Fruit fly (Drosophila melanogaster) whole organism, embryonic: Measurements from ENCODE around the gene CG15740.

Experiments used
- B-H1 ChIP-seq: fragments of 200-800 bp; sonication (Bioruptor generic); IDR thresholded peaks from 3 replicates; pipeline ENCODE4 v1.3.6; 2022; ENCODE audit warnings: missing biosample characterization, missing genetic modification characterization
- CG10209 ChIP-seq: fragments of 200-800 bp; sonication (Bioruptor generic); optimal IDR thresholded peaks from 3 replicates; lab custom pipeline; 2017; ENCODE audit warnings: missing biosample characterization, mild to moderate bottlenecking, missing genetic modification characterization, missing genetic modification reagents
- CG10321 ChIP-seq: fragments of 200-800 bp; sonication (Bioruptor generic); IDR thresholded peaks from 2 replicates; pipeline ENCODE4 v1.3.6; 2022; ENCODE audit warnings: missing biosample characterization, missing genetic modification characterization
- CG11398 ChIP-seq: fragments of 200-800 bp; sonication (Bioruptor generic); optimal IDR thresholded peaks from 2 replicates; lab custom pipeline; 2016; ENCODE audit warnings: missing biosample characterization, missing genetic modification characterization
- CG11456 ChIP-seq: fragments of 200-800 bp; sonication (Bioruptor generic); IDR thresholded peaks from 3 replicates; pipeline ENCODE4 v1.3.6; 2022; ENCODE audit warnings: missing biosample characterization, missing genetic modification characterization
- CG11504 ChIP-seq: fragments of 200-800 bp; sonication (Bioruptor generic); optimal IDR thresholded peaks from 3 replicates; lab custom pipeline; 2019; ENCODE audit warnings: missing biosample characterization, mild to moderate bottlenecking, missing genetic modification characterization, moderate library complexity
- CG13296 ChIP-seq: fragments of 200-800 bp; sonication (Bioruptor generic); optimal IDR thresholded peaks from 3 replicates; lab custom pipeline; 2018; ENCODE audit warnings: missing biosample characterization, mild to moderate bottlenecking, missing genetic modification characterization
- CG13424 ChIP-seq: fragments of 200-800 bp; sonication (Bioruptor generic); optimal IDR thresholded peaks from 2 replicates; lab custom pipeline; 2019; ENCODE audit warnings: missing biosample characterization, mild to moderate bottlenecking, missing genetic modification characterization, moderate library complexity
- CG16815 ChIP-seq: fragments of 200-800 bp; sonication (Bioruptor generic); optimal IDR thresholded peaks from 3 replicates; lab custom pipeline; 2017; ENCODE audit warnings: missing biosample characterization, mild to moderate bottlenecking, missing genetic modification characterization
- CG18476 ChIP-seq: fragments of 200-800 bp; sonication (Bioruptor generic); optimal IDR thresholded peaks from 2 replicates; lab custom pipeline; 2016; ENCODE audit warnings: missing biosample characterization, mild to moderate bottlenecking, missing genetic modification characterization
- CG2889 ChIP-seq: fragments of 200-800 bp; sonication (Bioruptor generic); IDR thresholded peaks from 3 replicates; pipeline ENCODE4 v1.3.6; 2022; ENCODE audit warnings: missing biosample characterization, missing genetic modification characterization
- CG3163 ChIP-seq: fragments of 200-800 bp; sonication (Bioruptor generic); optimal IDR thresholded peaks from 3 replicates; lab custom pipeline; 2016; ENCODE audit warnings: missing biosample characterization, missing genetic modification characterization
- CG32532 ChIP-seq: fragments of 200-800 bp; sonication (Bioruptor generic); IDR thresholded peaks from 2 replicates; pipeline ENCODE4 v1.3.6; 2022; ENCODE audit warnings: missing biosample characterization, missing genetic modification characterization
- CG32772 ChIP-seq: fragments of 200-800 bp; sonication (Bioruptor generic); IDR thresholded peaks from 2 replicates; pipeline ENCODE4 v1.3.6; 2022; ENCODE audit warnings: missing biosample characterization, missing genetic modification characterization
- CG42726 ChIP-seq: fragments of 200-800 bp; sonication (Bioruptor generic); IDR thresholded peaks from 2 replicates; pipeline ENCODE4 v1.3.6; 2022; ENCODE audit warnings: missing biosample characterization, missing genetic modification characterization; ENCODE audit not compliant: partially characterized antibody
- CG4328 ChIP-seq: fragments of 200-800 bp; sonication (Bioruptor generic); optimal IDR thresholded peaks from 3 replicates; lab custom pipeline; 2017; ENCODE audit warnings: missing biosample characterization, missing genetic modification reagents, missing genetic modification characterization
- CG6175 ChIP-seq: fragments of 200-800 bp; sonication (Bioruptor generic); IDR thresholded peaks from 3 replicates; pipeline ENCODE4 v1.3.6; 2022; ENCODE audit warnings: missing biosample characterization, missing genetic modification characterization
- CG7786 ChIP-seq: fragments of 200-800 bp; sonication (Bioruptor generic); optimal IDR thresholded peaks from 2 replicates; lab custom pipeline; 2016; ENCODE audit warnings: missing biosample characterization, missing genetic modification characterization
- CG7839 ChIP-seq: fragments of 200-800 bp; sonication (Bioruptor generic); optimal IDR thresholded peaks from 3 replicates; lab custom pipeline; 2018; ENCODE audit warnings: missing biosample characterization, mild to moderate bottlenecking, missing genetic modification characterization, moderate library complexity
- CG7928 ChIP-seq: fragments of 200-800 bp; sonication (Bioruptor generic); optimal IDR thresholded peaks from 2 replicates; lab custom pipeline; 2017; ENCODE audit warnings: missing biosample characterization, mild to moderate bottlenecking, missing genetic modification characterization
- CG8281 ChIP-seq: fragments of 200-800 bp; sonication (Bioruptor generic); optimal IDR thresholded peaks from 2 replicates; lab custom pipeline; 2018; ENCODE audit warnings: missing biosample characterization, mild to moderate bottlenecking, missing genetic modification characterization, moderate library complexity
- CG8290 ChIP-seq, 3 experiments: fragments of 200-800 bp; sonication (Bioruptor generic); optimal IDR thresholded peaks; 2 replicates each; lab custom pipeline; 2016 to 2019; ENCODE audit warnings: missing biosample characterization in 3 of 3, missing genetic modification characterization in 3 of 3, mild to moderate bottlenecking in 2 of 3, moderate library complexity in 1 of 3
- CrebB ChIP-seq: fragments of 200-800 bp; sonication (Bioruptor generic); optimal IDR thresholded peaks from 3 replicates; lab custom pipeline; 2018; ENCODE audit warnings: missing biosample characterization, mild to moderate bottlenecking, missing genetic modification characterization
- Fer3 ChIP-seq: fragments of 200-800 bp; sonication (Bioruptor generic); optimal IDR thresholded peaks from 2 replicates; lab custom pipeline; 2018; ENCODE audit warnings: missing biosample characterization, mild to moderate bottlenecking, missing genetic modification characterization, moderate library complexity
- HHEX ChIP-seq: fragments of 200-800 bp; sonication (Bioruptor generic); optimal IDR thresholded peaks from 3 replicates; lab custom pipeline; 2017; ENCODE audit warnings: missing biosample characterization, mild to moderate bottlenecking, missing genetic modification characterization, missing genetic modification reagents
- Optix ChIP-seq: fragments of 200-800 bp; sonication (Bioruptor generic); IDR thresholded peaks from 3 replicates; pipeline ENCODE4 v1.3.6; 2022; ENCODE audit warnings: missing biosample characterization, missing genetic modification characterization
- Poxn ChIP-seq: fragments of 200-800 bp; sonication (Bioruptor generic); IDR thresholded peaks from 2 replicates; pipeline ENCODE4 v1.3.6; 2022; ENCODE audit warnings: missing biosample characterization, missing genetic modification characterization
- Side ChIP-seq: fragments of 200-800 bp; sonication (Bioruptor generic); optimal IDR thresholded peaks from 2 replicates; lab custom pipeline; 2016; ENCODE audit warnings: missing biosample characterization, missing genetic modification characterization
- Spps ChIP-seq: fragments of 200-800 bp; sonication (Bioruptor generic); optimal IDR thresholded peaks from 2 replicates; lab custom pipeline; 2018; ENCODE audit warnings: missing biosample characterization, mild to moderate bottlenecking, missing genetic modification characterization
- Ssrp ChIP-seq: fragments of 200-800 bp; sonication (Bioruptor generic); optimal IDR thresholded peaks from 2 replicates; lab custom pipeline; 2018; ENCODE audit warnings: missing biosample characterization, mild to moderate bottlenecking, missing genetic modification characterization, moderate library complexity
- ab ChIP-seq: fragments of 200-800 bp; sonication (Bioruptor generic); optimal IDR thresholded peaks from 2 replicates; lab custom pipeline; 2016; ENCODE audit warnings: missing biosample characterization, missing genetic modification characterization
- amos ChIP-seq: fragments of 200-800 bp; sonication (Bioruptor generic); IDR thresholded peaks from 2 replicates; pipeline ENCODE4 v1.3.6; 2022; ENCODE audit warnings: missing biosample characterization, missing genetic modification characterization; ENCODE audit not compliant: partially characterized antibody
- bowl ChIP-seq: fragments of 200-800 bp; sonication (Bioruptor generic); IDR thresholded peaks from 2 replicates; pipeline ENCODE4 v1.3.6; 2022; ENCODE audit warnings: missing biosample characterization, missing genetic modification characterization
- br ChIP-seq: fragments of >200 bp; optimal IDR thresholded peaks from 2 replicates; lab custom pipeline; 2017
- caup ChIP-seq: fragments of 200-800 bp; sonication (Bioruptor generic); optimal IDR thresholded peaks from 3 replicates; lab custom pipeline; 2017; ENCODE audit warnings: missing biosample characterization, mild to moderate bottlenecking, missing genetic modification characterization, moderate library complexity; ENCODE audit not compliant: severe bottlenecking
- eyg ChIP-seq: fragments of 200-800 bp; sonication (Bioruptor generic); optimal IDR thresholded peaks from 3 replicates; lab custom pipeline; 2016; ENCODE audit warnings: missing biosample characterization, missing genetic modification characterization
- gcm ChIP-seq: fragments of 200-800 bp; sonication (Bioruptor generic); optimal IDR thresholded peaks from 2 replicates; lab custom pipeline; 2019; ENCODE audit warnings: missing biosample characterization, mild to moderate bottlenecking, missing genetic modification characterization, moderate library complexity
- hth ChIP-seq: fragments of >200 bp; optimal IDR thresholded peaks from 2 replicates; lab custom pipeline; 2017; ENCODE audit warnings: inconsistent platforms
- lmd ChIP-seq: fragments of 200-800 bp; sonication (Bioruptor generic); IDR thresholded peaks from 2 replicates; pipeline ENCODE4 v1.3.6; 2022; ENCODE audit warnings: missing biosample characterization, missing genetic modification characterization
- org-1 ChIP-seq: fragments of 200-800 bp; sonication (Bioruptor generic); optimal IDR thresholded peaks from 2 replicates; lab custom pipeline; 2017; ENCODE audit warnings: missing biosample characterization, missing genetic modification characterization
- ro ChIP-seq: fragments of 200-800 bp; sonication (Bioruptor generic); IDR thresholded peaks from 2 replicates; pipeline ENCODE4 v1.3.6; 2022; ENCODE audit warnings: missing biosample characterization, missing genetic modification characterization
- sc ChIP-seq, 3 experiments: fragments of >200 bp in 2 of 3; fragments of 200-800 bp in 1 of 3; sonication (Bioruptor generic) in 1 of 3; optimal IDR thresholded peaks; 2 replicates in 2 of 3; 3 replicates in 1 of 3; lab custom pipeline; 2017; ENCODE audit warnings: mild to moderate bottlenecking in 1 of 3, missing biosample characterization in 1 of 3, missing genetic modification characterization in 1 of 3, missing genetic modification reagents in 1 of 3
- sens ChIP-seq: fragments of 200-800 bp; sonication (Bioruptor generic); peaks from one replicate; lab custom pipeline; 2016; ENCODE audit warnings: missing biosample characterization, missing genetic modification characterization
- sima ChIP-seq: fragments of 200-800 bp; sonication (Bioruptor generic); optimal IDR thresholded peaks from 2 replicates; lab custom pipeline; 2016; ENCODE audit warnings: missing biosample characterization, missing genetic modification characterization
- sug ChIP-seq: fragments of 200-800 bp; optimal IDR thresholded peaks from 2 replicates; lab custom pipeline; 2019; ENCODE audit warnings: missing biosample characterization, mild to moderate bottlenecking, missing genetic modification characterization, moderate library complexity
- tx ChIP-seq: fragments of 200-800 bp; sonication (Bioruptor generic); optimal IDR thresholded peaks from 2 replicates; lab custom pipeline; 2016; ENCODE audit warnings: missing biosample characterization, missing genetic modification characterization
- usp ChIP-seq: fragments of >200 bp; optimal IDR thresholded peaks from 2 replicates; lab custom pipeline; 2017; ENCODE audit warnings: missing biosample characterization, missing genetic modification characterization
- z ChIP-seq: fragments of 200-800 bp; sonication (Bioruptor generic); IDR thresholded peaks from 3 replicates; pipeline ENCODE4 v1.3.6; 2022; ENCODE audit warnings: missing biosample characterization, missing genetic modification characterization
- zfh1 ChIP-seq: fragments of 200-800 bp; sonication (Bioruptor generic); IDR thresholded peaks from 3 replicates; pipeline ENCODE4 v1.3.6; 2022; ENCODE audit warnings: missing biosample characterization, missing genetic modification characterization

Gene CG15740

DNA sequence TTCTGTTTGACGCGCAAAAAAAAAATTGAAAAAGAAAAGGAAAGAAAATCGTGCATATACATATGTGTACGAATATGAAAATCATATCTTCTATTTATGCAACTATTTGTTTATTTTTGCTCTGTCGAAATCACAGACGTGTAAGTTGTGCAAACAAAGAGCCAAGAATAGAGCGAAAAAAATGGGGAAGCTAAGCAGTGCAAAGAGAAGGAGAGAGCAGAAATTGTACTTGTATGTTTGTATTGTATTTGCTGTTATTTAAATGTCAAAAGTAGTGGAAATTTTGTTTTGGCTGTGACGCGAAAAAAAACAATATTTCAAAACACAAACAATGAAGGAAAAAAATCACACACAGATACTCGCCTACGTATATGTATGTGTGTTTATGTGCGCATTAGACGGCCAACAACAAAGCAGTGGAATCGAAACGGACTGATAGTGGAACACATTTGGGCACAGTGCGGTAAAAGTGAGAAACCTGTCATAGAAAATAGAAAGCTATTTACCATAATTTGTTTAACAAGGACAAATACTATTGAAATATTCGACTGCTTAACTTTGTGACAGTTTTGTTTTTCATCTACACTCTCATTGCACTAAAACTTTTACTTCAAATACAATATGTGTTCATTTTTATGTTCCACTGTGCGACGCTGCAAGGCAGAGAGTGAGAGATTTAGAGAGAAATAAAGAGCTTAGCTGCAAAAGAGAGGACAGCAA is 27.7 kb downstream of the CG15740 start (continued):
- TF ChIP-seq CG42726 (GFP tag; lab: Robert Waterston, UW) (no peak), CG7928 (GFP tag; lab: Kevin White, UChicago) (peak; percentile 48), Side (GFP tag; lab: Kevin White, UChicago) (peak; percentile 96), Spps (tag; lab: Kevin White, UChicago) (peak; percentile 93), CG10321 (GFP tag; lab: Robert Waterston, UW) (peak; percentile 71), gcm (peak; percentile 96), br (lab: Kevin White, UChicago) (no peak), CG2889 (GFP tag; lab: Robert Waterston, UW) (peak; percentile 90), HHEX (peak; percentile 91), org-1 (GFP tag; lab: Kevin White, UChicago) (peak; percentile 94), CG8290 (GFP tag; optimal IDR thresholded peaks at IDR 0.05; lab: Kevin White, UChicago) (peak; percentile 79), CG8290 (tag; optimal IDR thresholded peaks at IDR 0.05; lab: Kevin White, UChicago) (peak; percentile 67 to 97), CG11398 (GFP tag; lab: Kevin White, UChicago) (peak; percentile 96), CG32532 (GFP tag; lab: Robert Waterston, UW) (peak; percentile 93), ab (peak; percentile 75), CG11456 (GFP tag; lab: Robert Waterston, UW) (peak; percentile 88), CG4328 (peak; percentile 86), CrebB (tag; lab: Kevin White, UChicago) (peak; percentile 91), tx (peak; percentile 95), Optix (peak; percentile 94), zfh1 (GFP tag; lab: Robert Waterston, UW) (peak; percentile 96), usp (no peak), CG8281 (tag; lab: Kevin White, UChicago) (peak; percentile 77), Ssrp (tag; lab: Kevin White, UChicago) (peak; percentile 91), CG16815 (GFP tag; lab: Kevin White, UChicago) (peak; percentile 88), lmd (peak; percentile 93), eyg (peak; percentile 89), CG6175 (GFP tag; lab: Robert Waterston, UW) (peak; percentile 77; the same call in 2 of the 3 replicates), Fer3 (peak; percentile 92), CG10209 (peak; percentile 93), sima (peak; percentile 82), CG7786 (peak; percentile 96), Poxn (GFP tag; lab: Robert Waterston, UW) (peak; percentile 77), caup (GFP tag; lab: Kevin White, UChicago) (peak; percentile 90), CG13424 (tag; lab: Kevin White, UChicago) (peak; percentile 95), CG18476 (peak; percentile 90), CG7839 (tag; lab: Kevin White, UChicago) (peak; percentile 95), CG32772 (GFP tag; lab: Robert Waterston, UW) (peak; percentile 92), B-H1 (GFP tag; lab: Robert Waterston, UW) (peak; percentile 93), z (GFP tag; lab: Robert Waterston, UW) (peak; percentile 71; the same call in 1 of the 3 replicates), sc (optimal IDR thresholded peaks at IDR 0.05; lab: Kevin White, UChicago) (no peak), sc (GFP tag; optimal IDR thresholded peaks at IDR 0.05; lab: Kevin White, UChicago) (peak; percentile 92), sens (peak; percentile 100), CG13296 (GFP tag; lab: Kevin White, UChicago) (peak; percentile 90), hth (lab: Kevin White, UChicago) (no peak), CG3163 (peak; percentile 89), bowl (GFP tag; lab: Robert Waterston, UW) (peak; percentile 87), CG11504 (tag; lab: Kevin White, UChicago) (peak; percentile 94), amos (GFP tag; lab: Robert Waterston, UW) (no peak), ro (peak; percentile 79), sug (peak; percentile 76)
